Worm (Caenorhabditis elegans) whole organism, mixed stage, embryonic: Measurements from ENCODE around the gene C12D5.9.

Experiments
- bed-3 ChIP-seq: fragments of 200-800 bp; sonication (Bioruptor generic); optimal IDR thresholded peaks from 3 replicates; lab custom pipeline; 2018; ENCODE audit warnings: mild to moderate bottlenecking, missing genetic modification characterization, moderate library complexity, missing compliant biosample characterization
- blmp-1 ChIP-seq: fragments of 150-350 bp; optimal IDR thresholded peaks from 2 replicates; lab custom pipeline; 2014; ENCODE audit warnings: missing biosample characterization, missing genetic modification characterization
- ceh-39 ChIP-seq: fragments of 150-350 bp; optimal IDR thresholded peaks from 2 replicates; lab custom pipeline; 2014; ENCODE audit warnings: missing biosample characterization, missing genetic modification characterization
- ceh-43 ChIP-seq: fragments of 200-800 bp; sonication (Bioruptor generic); optimal IDR thresholded peaks from 2 replicates; lab custom pipeline; 2018; ENCODE audit warnings: mild to moderate bottlenecking, missing genetic modification characterization, moderate library complexity, missing compliant biosample characterization
- ceh-83 ChIP-seq: fragments of 200-800 bp; sonication (Bioruptor generic); optimal IDR thresholded peaks from 2 replicates; lab custom pipeline; 2018; ENCODE audit warnings: mild to moderate bottlenecking, missing genetic modification characterization, missing compliant biosample characterization
- ces-1 ChIP-seq: fragments of 150-350 bp; optimal IDR thresholded peaks from 2 replicates; lab custom pipeline; 2014; ENCODE audit warnings: missing biosample characterization, missing genetic modification reagents, missing genetic modification characterization
- cnd-1 ChIP-seq: fragments of 200-800 bp; sonication (Bioruptor generic); optimal IDR thresholded peaks from 2 replicates; lab custom pipeline; 2018; ENCODE audit warnings: mild to moderate bottlenecking, missing genetic modification characterization, missing compliant biosample characterization
- drap-1 ChIP-seq: fragments of 200-800 bp; sonication (Bioruptor generic); optimal IDR thresholded peaks from 3 replicates; lab custom pipeline; 2018; ENCODE audit warnings: mild to moderate bottlenecking, missing genetic modification characterization, missing compliant biosample characterization
- elt-1 ChIP-seq: sonication (generic microtip); optimal IDR thresholded peaks from 2 replicates; lab custom pipeline; 2017; ENCODE audit warnings: missing genetic modification characterization, mild to moderate bottlenecking, missing compliant biosample characterization, antibody characterized with exemption, moderate library complexity, borderline replicate concordance; ENCODE audit not compliant: insufficient read depth
- elt-3 ChIP-seq: fragments of 150-350 bp; optimal IDR thresholded peaks from 2 replicates; lab custom pipeline; 2014; ENCODE audit warnings: missing biosample characterization, missing genetic modification characterization
- flh-1 ChIP-seq: fragments of 200-800 bp; sonication (Bioruptor generic); optimal IDR thresholded peaks from 2 replicates; lab custom pipeline; 2018; ENCODE audit warnings: mild to moderate bottlenecking, missing genetic modification characterization, moderate library complexity, missing compliant biosample characterization
- ham-2 ChIP-seq: fragments of 200-800 bp; sonication (Bioruptor generic); optimal IDR thresholded peaks from 2 replicates; lab custom pipeline; 2018; ENCODE audit warnings: mild to moderate bottlenecking, missing genetic modification characterization, missing compliant biosample characterization
- lin-13 ChIP-seq: fragments of 150-350 bp; optimal IDR thresholded peaks from 2 replicates; lab custom pipeline; 2014; ENCODE audit warnings: missing biosample characterization, missing genetic modification characterization
- mab-5 ChIP-seq: fragments of 150-350 bp; optimal IDR thresholded peaks from 2 replicates; lab custom pipeline; 2014; ENCODE audit warnings: missing biosample characterization, missing genetic modification characterization
- mep-1 ChIP-seq: fragments of 150-350 bp; optimal IDR thresholded peaks from 2 replicates; lab custom pipeline; 2017; ENCODE audit warnings: missing biosample characterization, missing genetic modification reagents, missing genetic modification characterization, inconsistent platforms
- mls-2 ChIP-seq: sonication (generic microtip); optimal IDR thresholded peaks from 2 replicates; lab custom pipeline; 2016; ENCODE audit warnings: mild to moderate bottlenecking, missing genetic modification characterization, moderate library complexity, missing compliant biosample characterization
- nhr-12 ChIP-seq: fragments of 150-350 bp; optimal IDR thresholded peaks from 2 replicates; lab custom pipeline; 2014; ENCODE audit warnings: missing biosample characterization, missing genetic modification characterization
- nhr-2 ChIP-seq: fragments of 150-350 bp; optimal IDR thresholded peaks from 2 replicates; lab custom pipeline; 2014; ENCODE audit warnings: missing biosample characterization, missing genetic modification characterization
- nhr-237 ChIP-seq: fragments of 150-350 bp; optimal IDR thresholded peaks from 2 replicates; lab custom pipeline; 2014; ENCODE audit warnings: missing biosample characterization, missing genetic modification characterization
- nhr-28 ChIP-seq: fragments of 150-350 bp; optimal IDR thresholded peaks from 2 replicates; lab custom pipeline; 2014; ENCODE audit warnings: missing biosample characterization, missing genetic modification characterization
- nhr-76 ChIP-seq: sonication (generic microtip); optimal IDR thresholded peaks from 2 replicates; lab custom pipeline; 2017; ENCODE audit warnings: missing biosample characterization, missing genetic modification characterization
- sem-2 ChIP-seq: fragments of 200-800 bp; sonication (Bioruptor generic); optimal IDR thresholded peaks from 2 replicates; lab custom pipeline; 2018; ENCODE audit warnings: mild to moderate bottlenecking, missing genetic modification characterization, missing compliant biosample characterization
- sptf-1 ChIP-seq: sonication (generic microtip); optimal IDR thresholded peaks from 2 replicates; lab custom pipeline; 2017; ENCODE audit warnings: mild to moderate bottlenecking, missing genetic modification characterization, moderate library complexity, missing compliant biosample characterization
- tbx-8 ChIP-seq: fragments of 200-800 bp; sonication (Bioruptor generic); optimal IDR thresholded peaks from 2 replicates; lab custom pipeline; 2018; ENCODE audit warnings: mild to moderate bottlenecking, missing genetic modification characterization, moderate library complexity, missing compliant biosample characterization
- unc-120 ChIP-seq: sonication (generic microtip); optimal IDR thresholded peaks from 2 replicates; lab custom pipeline; 2017; ENCODE audit warnings: missing genetic modification characterization, missing compliant biosample characterization; ENCODE audit not compliant: poor library complexity, severe bottlenecking
- unc-39 ChIP-seq: fragments of 150-350 bp; optimal IDR thresholded peaks from 2 replicates; lab custom pipeline; 2014; ENCODE audit warnings: missing biosample characterization, missing genetic modification characterization
- unc-62 ChIP-seq: fragments of 150-350 bp; optimal IDR thresholded peaks from 2 replicates; lab custom pipeline; 2014; ENCODE audit warnings: missing biosample characterization, missing genetic modification reagents, missing genetic modification characterization
- zip-8 ChIP-seq: fragments of 150-350 bp; optimal IDR thresholded peaks from 2 replicates; lab custom pipeline; 2014; ENCODE audit warnings: missing biosample characterization, missing genetic modification characterization
- ztf-11 ChIP-seq: fragments of 150-350 bp; optimal IDR thresholded peaks from 2 replicates; lab custom pipeline; 2014; ENCODE audit warnings: missing biosample characterization, missing genetic modification characterization

The C12D5.9 gene

ce11 chrV:7667940-7668339 lies 21.8 kb downstream of the C12D5.9 start, which contains the start of gene C12D5.5:
Gene C12D5.5 (plus strand): TSS chrV:7668240.
- TF ChIP-seq nhr-28 (tag; lab: Kevin White, UChicago) (no peak), ceh-43 (GFP tag; lab: Kevin White, UChicago) (no peak), flh-1 (GFP tag; lab: Kevin White, UChicago) (no peak), unc-120 (tag; lab: Kevin White, UChicago) (no peak), ceh-39 (tag; lab: Kevin White, UChicago) (no peak), nhr-2 (tag; lab: Kevin White, UChicago) (no peak)
- TF ChIP-seq, all 35 proteins: peak for 0

- TF ChIP-seq mls-2 (tag; lab: Kevin White, UChicago) (no peak), ces-1 (GFP tag; lab: Kevin White, UChicago) (no peak), unc-39 (no peak), nhr-237 (tag; lab: Kevin White, UChicago) (no peak)
These were observed 36.2 kb downstream of the C12D5.9 start, which contains the start of gene srh-200 for ce11 chrV:7653567-7653966. Gene srh-200 (minus strand): TSS chrV:7653667.

- TF ChIP-seq mls-2 (tag; lab: Kevin White, UChicago) (no peak), tbx-8 (GFP tag; lab: Kevin White, UChicago) (no peak), unc-62 (GFP tag; lab: Kevin White, UChicago) (no peak), zip-8 (tag; lab: Kevin White, UChicago) (no peak), flh-1 (GFP tag; lab: Kevin White, UChicago) (no peak), elt-3 (tag; lab: Kevin White, UChicago) (no peak), ham-2 (GFP tag; lab: Kevin White, UChicago) (no peak), blmp-1 (tag; lab: Kevin White, UChicago) (no peak), nhr-76 (tag; lab: Kevin White, UChicago) (no peak), lin-13 (tag; lab: Kevin White, UChicago) (no peak), ztf-11 (tag; lab: Kevin White, UChicago) (no peak), elt-1 (tag; lab: Kevin White, UChicago) (no peak), drap-1 (no peak), nhr-12 (tag; lab: Kevin White, UChicago) (no peak), sem-2 (GFP tag; lab: Kevin White, UChicago) (no peak), ceh-83 (GFP tag; lab: Kevin White, UChicago) (no peak)
- TF ChIP-seq, all 35 proteins: peak for 0
These were observed 38.0 kb downstream of the C12D5.9 start, which contains the start of gene srh-234 for ce11 chrV:7651757-7652156. Gene srh-234 (minus strand): TSS chrV:7651857.

- TF ChIP-seq unc-120 (tag; lab: Kevin White, UChicago) (no peak), ceh-39 (tag; lab: Kevin White, UChicago) (no peak), bed-3 (no peak), nhr-237 (tag; lab: Kevin White, UChicago) (no peak), elt-1 (tag; lab: Kevin White, UChicago) (no peak), nhr-28 (tag; lab: Kevin White, UChicago) (no peak), drap-1 (no peak), tbx-8 (GFP tag; lab: Kevin White, UChicago) (no peak)
- TF ChIP-seq, all 35 proteins: peak for 0
These were observed 39.8 kb downstream of the C12D5.9 start for ce11 chrV:7649963-7650362.

ce11 chrV:7647147-7647546 lies 42.6 kb downstream of the C12D5.9 start:
- TF ChIP-seq unc-120 (tag; lab: Kevin White, UChicago) = no peak
- TF ChIP-seq lin-13 (tag; lab: Kevin White, UChicago) = no peak
- no peak for TF ChIP-seq sptf-1 (tag; lab: Kevin White, UChicago)
- TF ChIP-seq cnd-1 (tag; lab: Kevin White, UChicago) = no peak
- TF ChIP-seq mls-2 (tag; lab: Kevin White, UChicago) = no peak
- TF ChIP-seq nhr-28 (tag; lab: Kevin White, UChicago) = no peak
- TF ChIP-seq mab-5 (tag; lab: Kevin White, UChicago) = no peak
- no peak for TF ChIP-seq mep-1 (tag; lab: Kevin White, UChicago)
- no peak for TF ChIP-seq elt-3 (tag; lab: Kevin White, UChicago)
